Fruit fly (Drosophila melanogaster): ENCODE results near the gene CG46311.

DNA sequence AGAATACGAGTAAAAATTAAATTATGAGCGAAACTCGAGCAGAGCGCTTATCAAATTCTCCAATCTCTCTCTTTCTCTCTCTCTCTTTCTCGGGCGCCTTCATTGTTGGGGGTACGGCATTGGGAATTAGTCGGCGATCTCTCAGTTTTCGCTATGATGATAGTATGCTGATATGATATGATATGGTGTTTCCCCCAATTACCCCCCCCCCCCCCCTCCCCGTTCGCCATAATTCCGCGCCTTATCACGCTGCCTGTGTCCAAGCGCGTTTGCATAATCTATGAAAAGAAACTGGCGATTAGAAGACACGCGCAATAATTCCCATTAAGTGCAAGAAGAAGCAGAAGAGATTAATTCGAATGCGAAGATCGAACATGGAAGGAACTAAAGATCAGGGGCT, 73.2 kb downstream of the CG46311 start:
- TF ChIP-seq CG8478 (optimal IDR thresholded peaks at IDR 0.05): no peak
- TF ChIP-seq CTCF (optimal IDR thresholded peaks at IDR 0.05): no peak

Data from S2 (cell line).